Fruit fly (Drosophila melanogaster) whole organism, adult: ENCODE data around the gene sea.

Experiments used
- CG11617 ChIP-seq: fragments of 200-800 bp; sonication (Bioruptor generic); optimal IDR thresholded peaks from 2 replicates; lab custom pipeline; 2017; ENCODE audit warnings: mild to moderate bottlenecking, missing biosample characterization, missing genetic modification reagents, missing genetic modification characterization
- CG12768 ChIP-seq: fragments of 200-800 bp; sonication (Bioruptor generic); optimal IDR thresholded peaks from 2 replicates; lab custom pipeline; 2017; ENCODE audit warnings: missing biosample characterization, missing genetic modification characterization, mild to moderate bottlenecking, moderate library complexity, missing genetic modification reagents
- CG14711 ChIP-seq: fragments of 200-800 bp; sonication (Bioruptor generic); optimal IDR thresholded peaks from 2 replicates; lab custom pipeline; 2018; ENCODE audit warnings: missing biosample characterization, mild to moderate bottlenecking, missing genetic modification characterization, moderate library complexity
- CG1620 ChIP-seq: fragments of 200-800 bp; sonication (Bioruptor generic); optimal IDR thresholded peaks from 2 replicates; lab custom pipeline; 2016; ENCODE audit warnings: missing biosample characterization, missing genetic modification characterization
- CG33017 ChIP-seq: fragments of 200-800 bp; sonication (Bioruptor generic); optimal IDR thresholded peaks from 2 replicates; lab custom pipeline; 2018; ENCODE audit warnings: missing biosample characterization, mild to moderate bottlenecking, missing genetic modification characterization, moderate library complexity
- CG5204 ChIP-seq: fragments of 200-800 bp; sonication (Bioruptor generic); optimal IDR thresholded peaks from 2 replicates; lab custom pipeline; 2016; ENCODE audit warnings: missing biosample characterization, missing genetic modification characterization
- CG7045 ChIP-seq: fragments of 200-800 bp; sonication (Bioruptor generic); optimal IDR thresholded peaks from 2 replicates; lab custom pipeline; 2017; ENCODE audit warnings: missing biosample characterization, mild to moderate bottlenecking, missing genetic modification characterization
- CG7101 ChIP-seq: fragments of 200-800 bp; sonication (Bioruptor generic); optimal IDR thresholded peaks from 2 replicates; lab custom pipeline; 2018; ENCODE audit warnings: missing biosample characterization, mild to moderate bottlenecking, missing genetic modification characterization, moderate library complexity
- Clk ChIP-seq: fragments of 200-800 bp; sonication (Bioruptor generic); optimal IDR thresholded peaks from 2 replicates; lab custom pipeline; 2017; ENCODE audit warnings: missing biosample characterization, missing genetic modification characterization
- Crg-1 ChIP-seq: fragments of 200-800 bp; sonication (Bioruptor generic); optimal IDR thresholded peaks from 2 replicates; lab custom pipeline; 2016; ENCODE audit warnings: missing biosample characterization, missing genetic modification characterization
- Hr96 ChIP-seq: fragments of 200-800 bp; sonication (Bioruptor generic); optimal IDR thresholded peaks from 2 replicates; lab custom pipeline; 2016; ENCODE audit warnings: missing biosample characterization, missing genetic modification characterization
- Mnt ChIP-seq: fragments of 200-800 bp; sonication (Bioruptor generic); optimal IDR thresholded peaks from 2 replicates; lab custom pipeline; 2016; ENCODE audit warnings: missing biosample characterization, mild to moderate bottlenecking, missing genetic modification characterization
- bab1 ChIP-seq: fragments of 200-800 bp; sonication (Bioruptor generic); optimal IDR thresholded peaks from 3 replicates; lab custom pipeline; 2019; ENCODE audit warnings: missing biosample characterization, mild to moderate bottlenecking, missing genetic modification characterization, moderate library complexity
- cic ChIP-seq: fragments of 200-800 bp; sonication (Bioruptor generic); optimal IDR thresholded peaks from 2 replicates; lab custom pipeline; 2017; ENCODE audit warnings: missing biosample characterization, mild to moderate bottlenecking, missing genetic modification characterization, moderate library complexity
- cnc ChIP-seq, 2 experiments: fragments of >200 bp; optimal IDR thresholded peaks; 2 replicates each; lab custom pipeline; 2017
- kay ChIP-seq: fragments of 200-800 bp; sonication (Bioruptor generic); peaks from one replicate; lab custom pipeline; 2016; ENCODE audit warnings: missing biosample characterization, missing genetic modification characterization, borderline replicate concordance
- ovo ChIP-seq: fragments of 200-800 bp; sonication (Bioruptor generic); optimal IDR thresholded peaks from 2 replicates; lab custom pipeline; 2016; ENCODE audit warnings: missing biosample characterization, missing genetic modification characterization
- pad ChIP-seq: fragments of 200-800 bp; sonication (Bioruptor generic); optimal IDR thresholded peaks from 3 replicates; lab custom pipeline; 2017; ENCODE audit warnings: missing biosample characterization, missing genetic modification characterization, mild to moderate bottlenecking, moderate library complexity, missing genetic modification reagents
- tj ChIP-seq: fragments of 200-800 bp; sonication (Bioruptor generic); optimal IDR thresholded peaks from 3 replicates; lab custom pipeline; 2017; ENCODE audit warnings: missing biosample characterization, mild to moderate bottlenecking, missing genetic modification characterization, moderate library complexity
- toe ChIP-seq: fragments of 200-800 bp; sonication (Bioruptor generic); optimal IDR thresholded peaks from 2 replicates; lab custom pipeline; 2016; ENCODE audit warnings: missing biosample characterization, missing genetic modification characterization

Gene sea

DNA sequence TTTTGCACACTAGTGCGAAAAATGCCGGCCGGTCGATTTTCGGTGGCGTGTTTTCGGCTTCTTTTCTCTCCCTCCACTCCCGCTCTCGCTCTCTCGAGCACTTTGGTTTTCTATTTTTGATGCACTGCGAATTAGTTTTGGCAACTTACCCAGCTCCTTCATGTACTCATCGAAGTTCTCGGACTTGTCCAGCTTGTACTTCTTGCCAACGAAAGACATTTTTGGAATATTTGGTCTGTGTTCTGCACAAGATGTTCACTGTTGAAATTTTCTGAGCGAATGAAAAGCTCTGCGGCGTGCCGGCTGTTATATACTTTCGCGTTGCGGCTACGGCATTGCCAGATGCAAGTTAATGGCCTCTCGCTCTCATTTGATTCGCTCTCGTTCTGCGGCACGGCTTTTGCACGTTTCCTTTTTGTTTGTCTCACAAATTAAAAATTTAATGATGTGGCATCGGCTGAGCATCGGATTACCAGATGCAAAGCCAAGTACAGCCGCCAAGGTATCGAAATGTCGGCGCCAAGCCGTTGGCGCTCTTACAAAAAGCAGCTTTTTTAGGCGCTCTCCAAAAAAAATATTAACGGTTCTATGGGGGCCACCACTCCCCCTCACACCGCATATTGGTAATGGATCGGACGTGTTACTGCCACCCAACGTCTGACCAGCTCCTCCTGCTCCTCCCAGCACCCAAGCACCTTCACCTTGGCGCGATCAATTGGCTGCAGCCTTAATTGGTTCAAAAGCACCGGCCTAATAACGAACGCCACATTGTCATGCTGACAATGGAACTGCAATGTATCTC is at the start of gene sea, which contains the start of gene fabp:
TSS of gene sea (minus strand) at position 286 of the 802 bp plus-strand sequence.
TSS of gene fabp (minus strand) at position 286 of the 802 bp plus-strand sequence.
- no peak for TF ChIP-seq CG5204 (GFP tag; lab: Kevin White, UChicago)
- TF ChIP-seq CG1620 (GFP tag; lab: Kevin White, UChicago) = peak; percentile 74
- peak; percentile 63 for TF ChIP-seq CG7101 (tag; lab: Kevin White, UChicago)
- TF ChIP-seq cnc (optimal IDR thresholded peaks at IDR 0.05; lab: Kevin White, UChicago) = no peak
- peak; percentile 65 for TF ChIP-seq CG11617 (GFP tag; lab: Kevin White, UChicago)
- peak; percentile 67 for TF ChIP-seq cic (GFP tag; lab: Kevin White, UChicago)
- TF ChIP-seq pad (GFP tag; lab: Kevin White, UChicago) = peak; percentile 92
- TF ChIP-seq bab1 (GFP tag; lab: Kevin White, UChicago) = peak; percentile 89
- TF ChIP-seq Crg-1 (GFP tag; lab: Kevin White, UChicago) = peak; percentile 65
- TF ChIP-seq CG33017 (tag; lab: Kevin White, UChicago) = peak; percentile 58
- TF ChIP-seq Mnt = peak; percentile 77
- TF ChIP-seq Clk (GFP tag; lab: Kevin White, UChicago) = no peak
- peak; percentile 60 for TF ChIP-seq Hr96 (GFP tag; lab: Kevin White, UChicago)
- no peak for TF ChIP-seq kay (GFP tag; lab: Kevin White, UChicago)
- TF ChIP-seq ovo = peak; percentile 69
- peak; percentile 92 for TF ChIP-seq tj (GFP tag; lab: Kevin White, UChicago)
- no peak for TF ChIP-seq CG7045 (GFP tag; lab: Kevin White, UChicago)
- TF ChIP-seq CG14711 (tag; lab: Kevin White, UChicago) = peak; percentile 51
- peak; percentile 66 for TF ChIP-seq CG12768 (GFP tag; lab: Kevin White, UChicago)
- TF ChIP-seq toe (GFP tag; lab: Kevin White, UChicago) = no peak

DNA sequence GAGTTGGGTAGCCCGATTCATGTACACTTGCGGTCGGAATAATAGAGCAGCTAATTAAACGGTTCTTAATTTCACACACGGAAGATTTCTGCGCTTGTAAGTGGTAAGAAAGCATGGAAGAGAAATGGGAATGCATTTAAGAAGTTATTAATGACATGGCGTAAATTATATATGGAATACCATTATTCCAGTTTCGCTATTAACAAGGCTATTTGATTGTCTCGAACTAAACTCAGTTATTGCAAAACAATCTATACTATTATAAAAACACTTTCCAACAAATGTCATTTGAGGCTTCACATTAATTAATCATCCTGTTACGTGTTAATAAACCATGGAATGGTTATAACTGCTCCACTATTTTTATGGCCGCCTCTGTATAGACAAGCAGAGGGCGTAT is 49.4 kb upstream of the sea start:
- TF ChIP-seq CG12768 (GFP tag; lab: Kevin White, UChicago) (no peak), toe (GFP tag; lab: Kevin White, UChicago) (no peak), CG33017 (tag; lab: Kevin White, UChicago) (no peak), Hr96 (GFP tag; lab: Kevin White, UChicago) (no peak), pad (GFP tag; lab: Kevin White, UChicago) (no peak), CG7045 (GFP tag; lab: Kevin White, UChicago) (no peak), Mnt (no peak), CG14711 (tag; lab: Kevin White, UChicago) (no peak), CG7101 (tag; lab: Kevin White, UChicago) (no peak), CG11617 (GFP tag; lab: Kevin White, UChicago) (no peak), CG1620 (GFP tag; lab: Kevin White, UChicago) (no peak), bab1 (GFP tag; lab: Kevin White, UChicago) (no peak), Crg-1 (GFP tag; lab: Kevin White, UChicago) (no peak), tj (GFP tag; lab: Kevin White, UChicago) (no peak), ovo (no peak), CG5204 (GFP tag; lab: Kevin White, UChicago) (no peak), cic (GFP tag; lab: Kevin White, UChicago) (no peak), kay (GFP tag; lab: Kevin White, UChicago) (no peak)

DNA sequence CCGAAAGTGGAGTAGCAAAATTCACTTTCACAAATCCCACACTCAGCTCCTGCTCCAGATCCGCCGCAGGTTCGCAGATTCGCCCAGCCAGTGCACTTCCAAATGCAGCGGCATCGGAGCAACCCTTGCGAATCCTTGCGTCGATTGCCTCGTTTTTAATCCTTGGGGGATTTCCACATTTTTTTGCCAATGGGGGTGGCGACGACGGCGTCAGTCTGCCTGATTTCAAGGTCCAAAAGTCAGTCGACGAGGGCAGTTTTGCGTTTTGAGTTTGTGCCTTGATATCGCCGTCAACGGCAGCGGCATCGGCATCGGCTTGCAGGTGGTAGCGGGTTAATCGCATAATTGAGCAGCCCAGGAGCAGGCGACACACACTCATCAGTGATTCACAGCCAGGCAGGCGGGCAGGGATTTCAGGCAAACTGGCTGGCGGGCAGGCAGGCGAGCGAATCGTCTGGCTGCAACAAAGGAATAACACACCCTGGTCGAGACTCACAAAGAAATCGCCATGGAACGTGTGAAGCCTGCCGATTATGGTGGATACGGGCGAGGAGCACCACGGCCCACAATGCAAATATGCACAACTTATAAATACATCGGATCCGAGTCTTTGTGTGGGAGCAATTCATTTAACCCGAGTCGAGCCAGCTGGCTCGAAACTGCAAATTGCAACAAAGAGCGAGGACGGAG is 48.7 kb upstream of the sea start:
- TF ChIP-seq ovo (no peak), pad (GFP tag; lab: Kevin White, UChicago) (no peak), Clk (GFP tag; lab: Kevin White, UChicago) (no peak), bab1 (GFP tag; lab: Kevin White, UChicago) (no peak), CG33017 (tag; lab: Kevin White, UChicago) (no peak), Hr96 (GFP tag; lab: Kevin White, UChicago) (no peak), cic (GFP tag; lab: Kevin White, UChicago) (no peak)

DNA sequence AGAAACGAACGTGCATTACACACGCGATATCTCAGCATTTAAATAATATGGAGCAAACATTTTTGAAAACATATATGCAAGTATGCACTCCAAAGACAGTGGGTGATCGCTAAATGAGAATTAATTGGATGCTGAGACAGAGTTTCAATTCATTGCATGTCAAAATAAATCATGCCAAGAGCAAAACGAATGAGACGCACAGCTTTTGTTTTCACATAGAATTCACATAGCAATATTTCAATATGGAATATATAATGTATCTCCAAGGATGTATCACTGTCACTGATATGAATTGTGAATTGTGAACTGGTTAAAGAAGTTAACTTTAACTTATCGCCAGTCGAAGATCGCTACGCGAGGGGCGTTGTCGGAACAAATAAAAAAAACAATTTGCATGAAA is 47.7 kb upstream of the sea start:
- TF ChIP-seq bab1 (GFP tag; lab: Kevin White, UChicago) (peak; percentile 46), CG33017 (tag; lab: Kevin White, UChicago) (no peak), CG14711 (tag; lab: Kevin White, UChicago) (peak; percentile 40)

- TF ChIP-seq Hr96 (GFP tag; lab: Kevin White, UChicago) (no peak), cnc (optimal IDR thresholded peaks at IDR 0.05; lab: Kevin White, UChicago) (no peak), ovo (no peak), CG12768 (GFP tag; lab: Kevin White, UChicago) (no peak)
Measured at dm6 chr3R:11614107-11614506, 47.3 kb upstream of the sea start.
